Comparison of ENCODE assay signal across 1 fruit fly cellular context in the genomic region with DNA sequence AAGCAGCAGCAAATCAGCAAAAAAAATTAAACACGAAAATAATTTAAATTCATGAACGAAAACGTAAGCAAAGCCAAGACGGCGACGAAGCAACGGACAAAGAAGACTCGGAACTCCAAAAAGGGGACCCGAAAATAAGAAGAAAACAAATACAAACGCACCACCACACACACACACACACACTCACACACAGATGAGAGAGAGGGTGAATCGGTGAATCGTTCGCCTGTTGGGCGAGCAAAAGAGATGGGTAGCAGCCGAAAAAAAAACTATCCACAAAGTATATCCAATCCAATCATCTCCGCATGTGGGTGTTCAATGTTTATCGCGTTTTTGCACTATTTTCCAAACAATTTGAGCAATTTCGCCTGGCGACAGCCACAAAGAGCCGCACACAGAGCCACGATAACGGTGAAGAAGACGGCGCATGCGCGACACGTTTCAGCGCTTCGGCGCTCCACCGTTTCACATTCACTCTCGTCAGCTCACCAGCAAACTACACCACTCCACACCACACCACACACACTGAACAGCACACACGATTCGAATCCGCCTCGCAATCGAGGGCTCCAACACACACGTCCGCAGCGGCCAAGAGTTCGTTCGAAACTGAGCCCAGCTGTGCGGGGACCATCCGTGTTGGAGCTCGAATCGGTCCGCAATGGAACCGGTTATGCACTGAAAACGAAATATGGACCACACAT.
TF ChIP-seq lines count a peak whose summit lies in the region.

A gene (minus strand): TSS at position 612 of the 704 bp plus-strand sequence.

TF ChIP-seq in whole organism, embryonic, 481 proteins besides CTCF, POLR2A, EP300 and RAD21 (continued from another document):
- 0 out of 3 replicates have a peak, but pooled peaks have one; percentile 3 for TF ChIP-seq CG11456 (GFP tag; IDR thresholded peaks at IDR 0.05; lab: Robert Waterston, UW)
- TF ChIP-seq ara (GFP tag; IDR thresholded peaks at IDR 0.05; lab: Robert Waterston, UW) = no peak
- TF ChIP-seq unc-4 (GFP tag; IDR thresholded peaks at IDR 0.05; lab: Robert Waterston, UW; ENCODE audit: partially characterized antibody) = 0 out of 2 replicates have a peak, but pooled peaks have one; percentile 18
- peak; percentile 76 for TF ChIP-seq CG12769 (tag; optimal IDR thresholded peaks at IDR 0.05; lab: Kevin White, UChicago)
- TF ChIP-seq psq (GFP tag; optimal IDR thresholded peaks at IDR 0.05; lab: Kevin White, UChicago) = peak; percentile 70
- TF ChIP-seq tup (GFP tag; optimal IDR thresholded peaks at IDR 0.05; lab: Kevin White, UChicago) = no peak
- no peak for TF ChIP-seq exex (tag; optimal IDR thresholded peaks at IDR 0.05; lab: Kevin White, UChicago)
- TF ChIP-seq pzg (GFP tag; optimal IDR thresholded peaks at IDR 0.05; lab: Kevin White, UChicago) = no peak
- TF ChIP-seq CG1832 (GFP tag; optimal IDR thresholded peaks at IDR 0.05; lab: Kevin White, UChicago) = peak; percentile 20
- no peak for TF ChIP-seq CG31441 (GFP tag; IDR thresholded peaks at IDR 0.05; lab: Robert Waterston, UW)
- peak; percentile 27; the same call in 1 of the 2 replicates for TF ChIP-seq CG4360 (GFP tag; IDR thresholded peaks at IDR 0.05; lab: Robert Waterston, UW)
- TF ChIP-seq CG10366 (GFP tag; IDR thresholded peaks at IDR 0.05; lab: Robert Waterston, UW) = no peak
- peak; percentile 46; the same call in 1 of the 2 replicates for TF ChIP-seq crol (GFP tag; IDR thresholded peaks at IDR 0.05; lab: Robert Waterston, UW)
- peak; percentile 14 for TF ChIP-seq dm (GFP tag; optimal IDR thresholded peaks at IDR 0.05; lab: Kevin White, UChicago)
- peak; percentile 87 for TF ChIP-seq cg (GFP tag; optimal IDR thresholded peaks at IDR 0.05; lab: Kevin White, UChicago)
- TF ChIP-seq Opbp (GFP tag; IDR thresholded peaks at IDR 0.05; lab: Robert Waterston, UW; ENCODE audit: partially characterized antibody) = peak; percentile 48; the same call in 1 of the 3 replicates
- TF ChIP-seq bbx (GFP tag; IDR thresholded peaks at IDR 0.05; lab: Robert Waterston, UW; ENCODE audit: partially characterized antibody) = 0 out of 2 replicates have a peak, but pooled peaks have one; percentile 10
- TF ChIP-seq CG8290 (GFP tag; optimal IDR thresholded peaks at IDR 0.05; lab: Kevin White, UChicago) = no peak
- peak in 1 of 2 experiments; percentile 54 for TF ChIP-seq CG8290 (tag; optimal IDR thresholded peaks at IDR 0.05; lab: Kevin White, UChicago)
- 0 out of 3 replicates have a peak, but pooled peaks have one; percentile 15 for TF ChIP-seq CG34224 (GFP tag; IDR thresholded peaks at IDR 0.05; lab: Robert Waterston, UW; ENCODE audit: partially characterized antibody)
- TF ChIP-seq Rfx (GFP tag; IDR thresholded peaks at IDR 0.05; lab: Robert Waterston, UW) = no peak
- TF ChIP-seq CG5180 (GFP tag; optimal IDR thresholded peaks at IDR 0.05; lab: Kevin White, UChicago) = peak; percentile 90
- TF ChIP-seq H2.0 (GFP tag; IDR thresholded peaks at IDR 0.05; lab: Robert Waterston, UW) = no peak
